Fruit fly (Drosophila melanogaster): ENCODE data around the gene Galt.
A peak's percentile ranks its signal among the peaks of the same experiment; 100 is the strongest.

The Galt gene

DNA sequence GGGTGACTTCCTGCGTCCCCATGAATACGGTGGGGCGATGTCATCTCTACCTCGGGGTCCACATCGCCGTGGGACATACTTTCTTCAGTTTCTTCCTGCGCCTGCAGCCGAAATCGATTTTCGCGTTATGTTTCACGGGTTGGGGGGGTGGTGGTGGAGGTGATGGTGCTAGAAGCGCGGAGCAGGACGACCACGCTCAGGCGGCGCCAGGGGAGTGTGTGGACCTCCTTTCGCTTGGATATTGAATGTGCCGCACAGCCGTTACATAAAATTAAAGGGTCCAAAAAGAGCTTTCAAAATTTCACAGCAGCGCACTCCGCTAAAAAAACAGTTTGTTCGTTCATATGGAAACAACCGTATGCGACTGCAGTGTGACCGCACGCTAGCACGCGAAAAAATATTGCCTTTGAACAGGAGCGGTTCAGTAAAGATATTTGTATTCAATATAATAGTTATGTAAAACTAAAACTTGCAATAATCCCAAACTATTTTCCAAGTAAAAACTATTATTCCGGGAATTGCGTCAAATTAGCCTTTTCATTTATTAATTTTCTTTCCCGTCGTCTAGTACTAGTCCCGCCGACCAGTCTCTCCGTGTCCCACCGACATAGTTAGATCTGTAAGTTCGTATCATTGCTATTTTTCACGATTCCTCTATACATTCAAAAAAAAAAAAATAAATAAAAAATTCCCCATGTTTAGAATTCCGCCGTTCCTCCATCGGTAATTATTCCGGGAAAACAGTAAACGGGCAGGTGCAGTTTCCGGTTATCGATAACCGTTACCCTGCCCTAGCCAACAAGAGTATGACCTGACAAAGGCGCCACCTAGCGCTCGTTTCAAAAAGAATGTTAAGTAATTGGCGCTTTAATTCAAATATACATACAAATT, 16.4 kb upstream of the Galt start, which contains the start of gene Nhe3 (continued):
- TF ChIP-seq NK7.1 (GFP tag; optimal IDR thresholded peaks at IDR 0.05) = peak; percentile 71
- TF ChIP-seq CG14860 (GFP tag; IDR thresholded peaks at IDR 0.05; ENCODE audit: partially characterized antibody) = peak; percentile 52; the same call in 2 of the 3 replicates
- TF ChIP-seq CG14050 (GFP tag; IDR thresholded peaks at IDR 0.05) = peak; percentile 67; the same call in 2 of the 3 replicates
- TF ChIP-seq Blimp-1 (GFP tag; optimal IDR thresholded peaks at IDR 0.05) = peak; percentile 71
- TF ChIP-seq CG3847 (GFP tag; IDR thresholded peaks at IDR 0.05) = peak; percentile 81
- peak; percentile 67 for TF ChIP-seq repo (GFP tag; optimal IDR thresholded peaks at IDR 0.05)
- peak; percentile 65 for TF ChIP-seq NC2β (GFP tag; optimal IDR thresholded peaks at IDR 0.05)
- TF ChIP-seq sqz (GFP tag; optimal IDR thresholded peaks at IDR 0.05) = peak; percentile 74
- peak; percentile 77 for TF ChIP-seq fd96Cb (tag; optimal IDR thresholded peaks at IDR 0.05)
- TF ChIP-seq Dad (GFP tag; optimal IDR thresholded peaks at IDR 0.05) = peak; percentile 85
- peak; percentile 74 for TF ChIP-seq Abd-B (GFP tag; optimal IDR thresholded peaks at IDR 0.05)
- TF ChIP-seq CG6791 (GFP tag; IDR thresholded peaks at IDR 0.05; ENCODE audit: partially characterized antibody) = peak; percentile 65; the same call in 2 of the 3 replicates
- TF ChIP-seq CG10462 (GFP tag; optimal IDR thresholded peaks at IDR 0.05) = peak; percentile 60
- TF ChIP-seq CG1602 (GFP tag; optimal IDR thresholded peaks at IDR 0.05) = peak; percentile 82
- no peak for TF ChIP-seq CG17912 (GFP tag; optimal IDR thresholded peaks at IDR 0.05)
- peak; percentile 75 for TF ChIP-seq CG4820 (GFP tag; optimal IDR thresholded peaks at IDR 0.05)
- peak; percentile 90 for TF ChIP-seq sob (GFP tag; IDR thresholded peaks at IDR 0.05)
- no peak for TF ChIP-seq HmgD (GFP tag; optimal IDR thresholded peaks at IDR 0.05)
- peak; percentile 81; the same call in 2 of the 4 replicates for TF ChIP-seq chinmo (GFP tag; IDR thresholded peaks at IDR 0.05; ENCODE audit: partially characterized antibody)
- peak; percentile 51 for TF ChIP-seq CG8089 (GFP tag; optimal IDR thresholded peaks at IDR 0.05)
- TF ChIP-seq Oaz (GFP tag; IDR thresholded peaks at IDR 0.05) = peak; percentile 54; the same call in 1 of the 2 replicates
- TF ChIP-seq CG5953 (GFP tag; IDR thresholded peaks at IDR 0.05) = peak; percentile 55
- no peak for TF ChIP-seq Hey (tag; optimal IDR thresholded peaks at IDR 0.05)
- TF ChIP-seq Xbp1 (GFP tag; optimal IDR thresholded peaks at IDR 0.05) = peak; percentile 88
- no peak for TF ChIP-seq wek (GFP tag; optimal IDR thresholded peaks at IDR 0.05)
- TF ChIP-seq CG11093 (GFP tag; IDR thresholded peaks at IDR 0.05) = peak; percentile 83; the same call in 2 of the 3 replicates
- TF ChIP-seq Sox102F (GFP tag; optimal IDR thresholded peaks at IDR 0.05) = no peak
- TF ChIP-seq Nf-YC (tag; optimal IDR thresholded peaks at IDR 0.05) = peak; percentile 67
- TF ChIP-seq CG9609 (GFP tag; optimal IDR thresholded peaks at IDR 0.05) = peak; percentile 75
- TF ChIP-seq lilli (GFP tag; optimal IDR thresholded peaks at IDR 0.05) = peak; percentile 90
- TF ChIP-seq vfl (GFP tag; optimal IDR thresholded peaks at IDR 0.05) = peak; percentile 81
- TF ChIP-seq Deaf1 (tag; optimal IDR thresholded peaks at IDR 0.05) = peak; percentile 26
- peak; percentile 89 for TF ChIP-seq Ptx1 (GFP tag; IDR thresholded peaks at IDR 0.05)
- TF ChIP-seq CG12659 (GFP tag; optimal IDR thresholded peaks at IDR 0.05) = peak; percentile 89
- peak; percentile 42 for TF ChIP-seq amos (GFP tag; IDR thresholded peaks at IDR 0.05; ENCODE audit: partially characterized antibody)
- peak; percentile 81 for TF ChIP-seq chn (GFP tag; optimal IDR thresholded peaks at IDR 0.05)
- TF ChIP-seq sc (optimal IDR thresholded peaks at IDR 0.05) = no peak
- TF ChIP-seq sc (GFP tag; optimal IDR thresholded peaks at IDR 0.05) = peak; percentile 57
- TF ChIP-seq Rfx (GFP tag; IDR thresholded peaks at IDR 0.05) = peak; percentile 90
- TF ChIP-seq psq (GFP tag; optimal IDR thresholded peaks at IDR 0.05) = peak; percentile 39
- TF ChIP-seq twi (tag; optimal IDR thresholded peaks at IDR 0.05) = peak; percentile 56
- peak; percentile 65 for TF ChIP-seq D19B (GFP tag; optimal IDR thresholded peaks at IDR 0.05)
- no peak for TF ChIP-seq CG7987 (GFP tag; optimal IDR thresholded peaks at IDR 0.05)
- peak; percentile 66; the same call in 3 of the 4 replicates for TF ChIP-seq Dll (GFP tag; IDR thresholded peaks at IDR 0.05; ENCODE audit: partially characterized antibody)
- peak; percentile 73 for TF ChIP-seq CG1233 (GFP tag; optimal IDR thresholded peaks at IDR 0.05)
- TF ChIP-seq MESR4 (GFP tag; optimal IDR thresholded peaks at IDR 0.05) = peak; percentile 75
- TF ChIP-seq BtbVII (GFP tag; optimal IDR thresholded peaks at IDR 0.05) = peak; percentile 48
- TF ChIP-seq pb (GFP tag; optimal IDR thresholded peaks at IDR 0.05) = peak; percentile 63

Data from whole organism, embryonic.